Worm (Caenorhabditis elegans): ENCODE data around the gene odr-8.

The odr-8 gene

ce11 chrIV:6554865-6555264 is 27.6 kb downstream of the odr-8 start (continued):
- TF ChIP-seq jun-1 (tag; optimal IDR thresholded peaks at IDR 0.05) (no peak), hlh-11 (tag; optimal IDR thresholded peaks at IDR 0.05) (peak; percentile 83), mes-2 (tag; optimal IDR thresholded peaks at IDR 0.05; ENCODE audit: poor library complexity, severe bottlenecking) (peak; percentile 66), nhr-102 (tag; optimal IDR thresholded peaks at IDR 0.05) (peak; percentile 3), dve-1 (tag; optimal IDR thresholded peaks at IDR 0.05; ENCODE audit: insufficient read depth) (peak; percentile 88), daf-8 (GFP tag; IDR thresholded peaks at IDR 0.05) (no peak), mdl-1 (tag; optimal IDR thresholded peaks at IDR 0.05) (peak in 1 of 2 experiments; percentile 56), attf-4 (tag; optimal IDR thresholded peaks at IDR 0.05) (no peak), nhr-48 (tag; optimal IDR thresholded peaks at IDR 0.05) (peak; percentile 26), php-3 (GFP tag; IDR thresholded peaks at IDR 0.05) (peak; percentile 61), lin-1 (GFP tag; IDR thresholded peaks at IDR 0.05) (peak; percentile 50; the same call in 1 of the 2 replicates)

- TF ChIP-seq saeg-2 (GFP tag; IDR thresholded peaks at IDR 0.05) (no peak), mdt-29 (GFP tag; IDR thresholded peaks at IDR 0.05) (0 out of 2 replicates have a peak, but pooled peaks have one; percentile 18), dve-1 (tag; optimal IDR thresholded peaks at IDR 0.05; ENCODE audit: insufficient read depth) (peak; percentile 1), hlh-11 (tag; optimal IDR thresholded peaks at IDR 0.05) (peak; percentile 11), lin-1 (GFP tag; IDR thresholded peaks at IDR 0.05) (no peak), daf-16 (GFP tag; optimal IDR thresholded peaks at IDR 0.05) (no peak), daf-16 (tag; optimal IDR thresholded peaks at IDR 0.05) (peak; percentile 79), nhr-42 (GFP tag; IDR thresholded peaks at IDR 0.05) (0 out of 2 replicates have a peak, but pooled peaks have one; percentile 15), duxl-1 (tag; optimal IDR thresholded peaks at IDR 0.05; ENCODE audit: poor library complexity) (no peak), mep-1 (tag; optimal IDR thresholded peaks at IDR 0.05) (no peak)
Measured at ce11 chrIV:6552036-6552435, 30.5 kb downstream of the odr-8 start.

DNA sequence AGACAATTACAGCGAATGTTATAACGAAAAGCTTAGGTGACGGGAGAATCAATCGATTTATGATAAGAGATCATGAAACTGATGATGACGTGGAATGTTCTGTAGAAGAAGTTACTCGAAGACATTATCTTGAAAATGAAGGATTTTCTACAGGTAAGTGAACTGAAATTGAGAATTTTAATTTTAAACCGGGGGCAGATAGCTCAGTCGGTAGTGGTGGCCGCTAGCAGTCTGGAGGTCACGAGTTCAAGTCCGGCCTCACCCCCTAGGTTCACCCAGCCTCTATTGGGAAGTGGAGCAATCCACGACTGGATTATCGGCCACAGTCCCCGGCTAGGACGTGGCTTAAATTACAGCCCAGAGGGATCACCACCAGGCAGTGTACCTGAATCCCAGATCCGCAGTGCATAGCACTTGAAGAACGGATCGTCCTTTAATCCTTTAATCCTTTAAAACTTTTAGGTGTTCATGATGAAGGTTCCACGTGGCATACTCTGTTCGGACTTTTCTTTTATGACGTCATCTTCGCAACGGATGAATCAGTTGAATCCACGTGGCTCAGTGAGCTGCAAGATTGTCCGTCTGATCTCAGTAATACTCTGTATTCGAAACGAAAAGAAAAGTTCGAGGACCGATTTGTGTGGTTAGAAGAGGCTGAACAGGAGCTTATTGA is 31.0 kb downstream of the odr-8 start:
- TF ChIP-seq snpc-1.2 (GFP tag; IDR thresholded peaks at IDR 0.05) = peak; percentile 59; the same call in 1 of the 2 replicates
- TF ChIP-seq set-16 (GFP tag; IDR thresholded peaks at IDR 0.05) = peak; percentile 11; the same call in 1 of the 2 replicates

ce11 chrIV:6548609-6549008 is 33.9 kb downstream of the odr-8 start, which contains the start of gene fan-1:
Gene fan-1, plus strand, starts transcription at chrIV:6548686.
- TF ChIP-seq jun-1 (tag; optimal IDR thresholded peaks at IDR 0.05) (no peak), nhr-11 (tag; optimal IDR thresholded peaks at IDR 0.05) (no peak), gei-8 (GFP tag; optimal IDR thresholded peaks at IDR 0.05) (no peak), snpc-4 (tag; optimal IDR thresholded peaks at IDR 0.05) (no peak), fkh-10 (GFP tag; optimal IDR thresholded peaks at IDR 0.05) (no peak), lir-3 (tag; optimal IDR thresholded peaks at IDR 0.05) (no peak), nhr-48 (tag; optimal IDR thresholded peaks at IDR 0.05) (no peak), nhr-76 (tag; optimal IDR thresholded peaks at IDR 0.05) (no peak), pha-4 (GFP tag; IDR thresholded peaks at IDR 0.05) (no peak), pha-4 (tag; optimal IDR thresholded peaks at IDR 0.05) (no peak), sdz-12 (GFP tag; optimal IDR thresholded peaks at IDR 0.05) (no peak), ceh-62 (tag; optimal IDR thresholded peaks at IDR 0.05) (no peak), ceh-44 (GFP tag; IDR thresholded peaks at IDR 0.05) (no peak), ZK546.5 (tag; optimal IDR thresholded peaks at IDR 0.05) (no peak), ceh-32 (tag; optimal IDR thresholded peaks at IDR 0.05; ENCODE audit: poor library complexity) (no peak), lin-38 (GFP tag; IDR thresholded peaks at IDR 0.05) (peak; percentile 91), madf-5 (GFP tag; IDR thresholded peaks at IDR 0.05) (no peak), hif-1 (tag; optimal IDR thresholded peaks at IDR 0.05) (no peak), dmd-9 (GFP tag; IDR thresholded peaks at IDR 0.05) (no peak), dve-1 (tag; optimal IDR thresholded peaks at IDR 0.05; ENCODE audit: insufficient read depth) (peak; percentile 60), lin-1 (GFP tag; IDR thresholded peaks at IDR 0.05) (no peak), lin-39 (tag; optimal IDR thresholded peaks at IDR 0.05) (no peak), Y105C5A.15 (GFP tag; IDR thresholded peaks at IDR 0.05) (no peak), zip-2 (tag; optimal IDR thresholded peaks at IDR 0.05) (no peak), lim-7 (GFP tag; IDR thresholded peaks at IDR 0.05) (no peak), snpc-1.2 (GFP tag; IDR thresholded peaks at IDR 0.05) (peak; percentile 57; the same call in 1 of the 2 replicates), unc-62 (GFP tag; optimal IDR thresholded peaks at IDR 0.05 in 1 of 2) (peak in 1 of 2 experiments; percentile 79), unc-62 (tag; optimal IDR thresholded peaks at IDR 0.05) (no peak), hlh-30 (tag; optimal IDR thresholded peaks at IDR 0.05; ENCODE audit: insufficient read depth) (peak; percentile 19)
